ENCODE assay signal across 3 worm cellular contexts in the genomic region with DNA sequence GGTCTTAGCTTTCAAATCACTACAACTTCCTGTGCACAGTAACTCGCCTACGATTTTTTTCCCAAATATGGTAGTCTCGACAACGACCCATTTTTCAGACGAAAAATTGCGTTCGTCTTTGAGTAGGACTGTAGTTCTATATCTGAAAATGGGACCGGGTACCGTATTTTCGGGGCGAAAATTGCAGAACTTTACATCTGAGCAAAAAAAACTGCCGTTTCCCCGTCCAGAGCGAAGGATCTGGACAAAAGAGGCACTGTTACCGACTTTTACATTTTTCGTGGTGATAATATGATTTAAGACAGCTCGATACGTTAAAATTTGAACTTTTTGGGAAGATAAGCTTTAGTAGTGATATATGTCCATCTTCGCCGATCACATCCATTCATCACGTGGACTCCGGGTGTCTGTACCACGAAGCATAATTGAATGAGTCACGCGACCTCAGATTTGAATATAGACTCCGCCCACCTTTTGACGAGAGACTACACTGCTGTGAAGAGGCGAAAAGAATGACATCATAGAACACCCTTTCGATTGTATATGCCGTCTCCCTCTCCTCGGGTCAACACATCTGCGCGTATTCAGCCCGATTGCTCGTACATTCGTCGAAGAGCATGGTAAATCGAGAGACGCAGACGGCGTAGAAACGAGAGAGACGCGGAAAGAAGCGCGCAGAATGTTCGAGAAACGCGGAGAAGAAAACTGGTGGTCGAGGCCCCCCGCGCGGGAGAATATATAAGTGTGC.
A peak's percentile ranks its signal among the peaks of the same experiment; 100 is the strongest.
TF ChIP-seq lines count a peak whose summit lies in the region.

No protein-coding gene starts in this region.

TF ChIP-seq in whole organism, L1 larva, 84 proteins besides CTCF, POLR2A, EP300 and RAD21 (continued from another document):
- TF ChIP-seq mep-1 (tag; optimal IDR thresholded peaks at IDR 0.05; lab: Kevin White, UChicago) (peak; percentile 58), dsc-1 (tag; optimal IDR thresholded peaks at IDR 0.05; lab: Kevin White, UChicago) (peak; percentile 75), xbp-1 (tag; optimal IDR thresholded peaks at IDR 0.05; lab: Kevin White, UChicago) (peak; percentile 68), nhr-47 (tag; optimal IDR thresholded peaks at IDR 0.05; lab: Kevin White, UChicago) (peak; percentile 81), C34B4.2 (tag; optimal IDR thresholded peaks at IDR 0.05; lab: Kevin White, UChicago) (no peak), snpc-4 (tag; optimal IDR thresholded peaks at IDR 0.05; lab: Kevin White, UChicago) (peak; percentile 21), ztf-4 (tag; optimal IDR thresholded peaks at IDR 0.05; lab: Kevin White, UChicago) (peak; percentile 91), isw-1 (GFP tag; IDR thresholded peaks at IDR 0.05; lab: Robert Waterston, UW) (peak; percentile 20; the same call in 1 of the 2 replicates), pax-3 (tag; optimal IDR thresholded peaks at IDR 0.05; lab: Kevin White, UChicago) (peak; percentile 19), snu-23 (GFP tag; optimal IDR thresholded peaks at IDR 0.05; lab: Kevin White, UChicago) (peak; percentile 80), jun-1 (tag; optimal IDR thresholded peaks at IDR 0.05; lab: Kevin White, UChicago) (peak; percentile 83), ztf-11 (tag; optimal IDR thresholded peaks at IDR 0.05; lab: Kevin White, UChicago) (peak in 1 of 2 experiments; percentile 96), lin-13 (GFP tag; optimal IDR thresholded peaks at IDR 0.05; lab: Kevin White, UChicago) (peak; percentile 26), fkh-8 (tag; optimal IDR thresholded peaks at IDR 0.05; lab: Kevin White, UChicago) (peak; percentile 87), lin-39 (tag; optimal IDR thresholded peaks at IDR 0.05; lab: Kevin White, UChicago) (peak; percentile 47), efl-1 (optimal IDR thresholded peaks at IDR 0.05; lab: Kevin White, UChicago) (peak; percentile 65 to 72), efl-1 (GFP tag; optimal IDR thresholded peaks at IDR 0.05 in 1 of 2; lab: Kevin White, UChicago) (peak; percentile 26 to 61), nhr-77 (tag; optimal IDR thresholded peaks at IDR 0.05; lab: Kevin White, UChicago) (peak; percentile 32), dpl-1 (GFP tag; optimal IDR thresholded peaks at IDR 0.05; lab: Kevin White, UChicago) (peak; percentile 36 to 61 (median 60)), zip-4 (GFP tag; optimal IDR thresholded peaks at IDR 0.05; lab: Kevin White, UChicago) (peak; percentile 17), lin-35 (GFP tag; optimal IDR thresholded peaks at IDR 0.05; lab: Kevin White, UChicago) (peak; percentile 41 to 63), C16A3.4 (tag; optimal IDR thresholded peaks at IDR 0.05; lab: Kevin White, UChicago) (peak; percentile 37), sup-37 (GFP tag; optimal IDR thresholded peaks at IDR 0.05; lab: Kevin White, UChicago) (no peak), tbx-2 (tag; optimal IDR thresholded peaks at IDR 0.05; lab: Kevin White, UChicago) (peak; percentile 75), nhr-20 (tag; optimal IDR thresholded peaks at IDR 0.05; lab: Kevin White, UChicago) (peak; percentile 82), swsn-7 (tag; optimal IDR thresholded peaks at IDR 0.05; lab: Kevin White, UChicago) (peak; percentile 86), nhr-19 (GFP tag; conservative IDR thresholded peaks at IDR 0.05; lab: Robert Waterston, UW) (peak; percentile 77), mef-2 (tag; optimal IDR thresholded peaks at IDR 0.05; lab: Kevin White, UChicago) (no peak), mab-9 (GFP tag; IDR thresholded peaks at IDR 0.05; lab: Robert Waterston, UW) (peak; percentile 51; the same call in 1 of the 2 replicates), ceh-82 (tag; optimal IDR thresholded peaks at IDR 0.05; lab: Kevin White, UChicago) (peak; percentile 1 to 31 (median 14)), irx-1 (tag; optimal IDR thresholded peaks at IDR 0.05; lab: Kevin White, UChicago) (peak; percentile 41), elt-3 (tag; optimal IDR thresholded peaks at IDR 0.05; lab: Kevin White, UChicago) (peak in 2 of 6 experiments; percentile 10 to 69), lin-14 (GFP tag; optimal IDR thresholded peaks at IDR 0.05; lab: Kevin White, UChicago) (peak; percentile 88), nhr-85 (tag; lab: Kevin White, UChicago) (peak; percentile 92), blmp-1 (tag; optimal IDR thresholded peaks at IDR 0.05; lab: Kevin White, UChicago) (peak; percentile 92), unc-86 (tag; optimal IDR thresholded peaks at IDR 0.05; lab: Kevin White, UChicago) (peak; percentile 85), egl-13 (tag; optimal IDR thresholded peaks at IDR 0.05; lab: Kevin White, UChicago) (peak; percentile 55), ces-1 (GFP tag; optimal IDR thresholded peaks at IDR 0.05; lab: Kevin White, UChicago) (no peak), skn-1 (tag; optimal IDR thresholded peaks at IDR 0.05; lab: Kevin White, UChicago) (peak; percentile 25)

TF ChIP-seq in whole organism, L3 larva, 47 proteins besides CTCF, POLR2A, EP300 and RAD21 (continued from another document):
- no peak for TF ChIP-seq fkh-10 (GFP tag; optimal IDR thresholded peaks at IDR 0.05; lab: Kevin White, UChicago)
- TF ChIP-seq elt-2 (tag; optimal IDR thresholded peaks at IDR 0.05; lab: Kevin White, UChicago), result peak; percentile 33
- no peak for TF ChIP-seq mdl-1 (tag; optimal IDR thresholded peaks at IDR 0.05; lab: Kevin White, UChicago)
- TF ChIP-seq lin-39 (tag; optimal IDR thresholded peaks at IDR 0.05; lab: Kevin White, UChicago), result peak; percentile 63
- TF ChIP-seq mml-1 (tag; optimal IDR thresholded peaks at IDR 0.05; lab: Kevin White, UChicago), result peak; percentile 23
- TF ChIP-seq fos-1 (tag; optimal IDR thresholded peaks at IDR 0.05; lab: Kevin White, UChicago), result peak; percentile 61
- no peak for TF ChIP-seq ceh-82 (tag; optimal IDR thresholded peaks at IDR 0.05; lab: Kevin White, UChicago)
- peak; percentile 58 for TF ChIP-seq ama-1 (optimal IDR thresholded peaks at IDR 0.05; lab: Kevin White, UChicago)
- TF ChIP-seq elt-1 (tag; optimal IDR thresholded peaks at IDR 0.05; lab: Kevin White, UChicago), result no peak
- TF ChIP-seq pqm-1 (tag; optimal IDR thresholded peaks at IDR 0.05; lab: Kevin White, UChicago), result peak; percentile 44
- TF ChIP-seq pha-4 (tag; optimal IDR thresholded peaks at IDR 0.05; lab: Kevin White, UChicago), result peak; percentile 80
- peak in 1 of 2 experiments; percentile 29 for TF ChIP-seq eor-1 (tag; optimal IDR thresholded peaks at IDR 0.05; lab: Kevin White, UChicago)
- no peak for TF ChIP-seq nhr-237 (tag; optimal IDR thresholded peaks at IDR 0.05; lab: Kevin White, UChicago)
- TF ChIP-seq snpc-4 (tag; optimal IDR thresholded peaks at IDR 0.05; lab: Kevin White, UChicago), result peak; percentile 40
- TF ChIP-seq ceh-28 (tag; optimal IDR thresholded peaks at IDR 0.05; lab: Kevin White, UChicago), result peak; percentile 54
- peak; percentile 70 for TF ChIP-seq nhr-77 (tag; optimal IDR thresholded peaks at IDR 0.05; lab: Kevin White, UChicago)
- TF ChIP-seq zag-1 (tag; optimal IDR thresholded peaks at IDR 0.05; lab: Kevin White, UChicago), result no peak
- TF ChIP-seq nhr-67 (tag; optimal IDR thresholded peaks at IDR 0.05; lab: Kevin White, UChicago), result no peak

TF ChIP-seq in whole organism, young adult, 124 proteins besides CTCF, POLR2A, EP300 and RAD21 (continued from another document):
- TF ChIP-seq B0019.2 (GFP tag; conservative IDR thresholded peaks at IDR 0.05; lab: Robert Waterston, UW), result no peak
- no peak for TF ChIP-seq tbx-9 (tag; optimal IDR thresholded peaks at IDR 0.05; lab: Kevin White, UChicago; ENCODE audit: borderline replicate concordance)
- no peak for TF ChIP-seq snpc-4 (GFP tag; optimal IDR thresholded peaks at IDR 0.05; lab: Kevin White, UChicago)
- TF ChIP-seq snpc-4 (tag; optimal IDR thresholded peaks at IDR 0.05; lab: Kevin White, UChicago), result peak in 1 of 4 experiments; percentile 4
- peak; percentile 64 for TF ChIP-seq mcd-1 (GFP tag; IDR thresholded peaks at IDR 0.05; lab: Robert Waterston, UW)
- peak in 1 of 2 experiments; percentile 2 for TF ChIP-seq let-607 (tag; optimal IDR thresholded peaks at IDR 0.05; lab: Kevin White, UChicago)
- 0 out of 2 replicates have a peak, but pooled peaks have one; percentile 20 for TF ChIP-seq D2030.7 (GFP tag; IDR thresholded peaks at IDR 0.05; lab: Robert Waterston, UW)
- TF ChIP-seq ekl-4 (GFP tag; IDR thresholded peaks at IDR 0.05; lab: Robert Waterston, UW), result 0 out of 2 replicates have a peak, but pooled peaks have one; percentile 45
- TF ChIP-seq tbp1 (GFP tag; optimal IDR thresholded peaks at IDR 0.05; lab: Kevin White, UChicago), result no peak
- no peak for TF ChIP-seq egl-18 (GFP tag; IDR thresholded peaks at IDR 0.05; lab: Robert Waterston, UW)
- TF ChIP-seq lin-26 (GFP tag; IDR thresholded peaks at IDR 0.05; lab: Robert Waterston, UW), result no peak
- 0 out of 2 replicates have a peak, but pooled peaks have one; percentile 22 for TF ChIP-seq nfyb-1 (GFP tag; IDR thresholded peaks at IDR 0.05; lab: Robert Waterston, UW)
- no peak for TF ChIP-seq F57A8.1 (GFP tag; optimal IDR thresholded peaks at IDR 0.05; lab: Kevin White, UChicago)
